Worm (Caenorhabditis elegans) whole organism, L2 larva: ENCODE results near the gene pis-1.

Experiments used
- C34F6.9 ChIP-seq: fragments of 150-350 bp; optimal IDR thresholded peaks from 2 replicates; lab custom pipeline; 2014; ENCODE audit warnings: missing biosample characterization, missing genetic modification characterization
- F13H6.1 ChIP-seq: sonication (generic microtip); optimal IDR thresholded peaks from 2 replicates; lab custom pipeline; 2016; ENCODE audit warnings: missing genetic modification characterization, missing compliant biosample characterization
- R02D3.7 ChIP-seq: fragments of 150-350 bp; optimal IDR thresholded peaks from 2 replicates; lab custom pipeline; 2014; ENCODE audit warnings: missing biosample characterization, missing genetic modification characterization
- ZK546.5 ChIP-seq: sonication (generic microtip); optimal IDR thresholded peaks from 2 replicates; lab custom pipeline; 2017; ENCODE audit warnings: missing biosample characterization, missing genetic modification characterization
- alr-1 ChIP-seq: fragments of 150-350 bp; optimal IDR thresholded peaks from 2 replicates; lab custom pipeline; 2014; ENCODE audit warnings: missing biosample characterization, missing genetic modification characterization
- aly-2 ChIP-seq: fragments of 150-350 bp; optimal IDR thresholded peaks from 2 replicates; lab custom pipeline; 2014; ENCODE audit warnings: missing biosample characterization, missing genetic modification characterization
- ama-1 ChIP-seq: fragments of 150-350 bp; optimal IDR thresholded peaks from 2 replicates; lab custom pipeline; 2018; ENCODE audit warnings: inconsistent platforms
- blmp-1 ChIP-seq: sonication (generic microtip); optimal IDR thresholded peaks from 2 replicates; lab custom pipeline; 2017; ENCODE audit warnings: missing genetic modification characterization, mild to moderate bottlenecking, missing compliant biosample characterization, antibody characterized with exemption, moderate library complexity; ENCODE audit not compliant: insufficient read depth
- ceh-16 ChIP-seq: fragments of 150-350 bp; optimal IDR thresholded peaks from 2 replicates; lab custom pipeline; 2014; ENCODE audit warnings: missing biosample characterization, missing genetic modification characterization
- ceh-82 ChIP-seq: fragments of 150-350 bp; optimal IDR thresholded peaks from 2 replicates; lab custom pipeline; 2014; ENCODE audit warnings: missing biosample characterization, missing genetic modification characterization
- crh-2 ChIP-seq: sonication (generic microtip); optimal IDR thresholded peaks from 2 replicates; lab custom pipeline; 2017; ENCODE audit warnings: missing biosample characterization, missing genetic modification characterization
- dmd-4 ChIP-seq: sonication (generic microtip); optimal IDR thresholded peaks from 2 replicates; lab custom pipeline; 2017; ENCODE audit warnings: missing biosample characterization, missing genetic modification characterization
- elt-1 ChIP-seq: fragments of 150-350 bp; optimal IDR thresholded peaks from 2 replicates; lab custom pipeline; 2014; ENCODE audit warnings: missing biosample characterization, missing genetic modification characterization
- elt-3 ChIP-seq: sonication (generic microtip); optimal IDR thresholded peaks from 2 replicates; lab custom pipeline; 2017; ENCODE audit warnings: missing biosample characterization, missing genetic modification characterization
- fos-1 ChIP-seq: fragments of 150-350 bp; optimal IDR thresholded peaks from 2 replicates; lab custom pipeline; 2014; ENCODE audit warnings: missing biosample characterization, missing genetic modification characterization
- gmeb-1 ChIP-seq: fragments of 150-350 bp; optimal IDR thresholded peaks from 2 replicates; lab custom pipeline; 2014; ENCODE audit warnings: missing biosample characterization, missing genetic modification characterization
- lin-13 ChIP-seq: fragments of 150-350 bp; optimal IDR thresholded peaks from 2 replicates; lab custom pipeline; 2014; ENCODE audit warnings: missing biosample characterization, missing genetic modification reagents, missing genetic modification characterization
- lin-39 ChIP-seq: fragments of 150-350 bp; optimal IDR thresholded peaks from 2 replicates; lab custom pipeline; 2014; ENCODE audit warnings: missing biosample characterization, missing genetic modification reagents, missing genetic modification characterization
- lsy-2 ChIP-seq, 2 experiments: fragments of 150-350 bp in 1 of 2; sonication (generic microtip) in 1 of 2; optimal IDR thresholded peaks; 2 replicates each; lab custom pipeline; 2014 to 2017; ENCODE audit warnings: missing biosample characterization in 2 of 2, missing genetic modification characterization in 2 of 2
- mab-5 ChIP-seq: fragments of 150-350 bp; optimal IDR thresholded peaks from 2 replicates; lab custom pipeline; 2014; ENCODE audit warnings: missing biosample characterization, missing genetic modification characterization
- mdl-1 ChIP-seq, 2 experiments: fragments of 150-350 bp in 1 of 2; sonication (generic microtip) in 1 of 2; optimal IDR thresholded peaks; 2 replicates each; lab custom pipeline; 2017; ENCODE audit warnings: missing biosample characterization in 2 of 2, missing genetic modification characterization in 2 of 2
- nhr-10 ChIP-seq: sonication (generic microtip); optimal IDR thresholded peaks from 2 replicates; lab custom pipeline; 2017; ENCODE audit warnings: missing biosample characterization, missing genetic modification characterization
- nhr-11 ChIP-seq: fragments of 150-350 bp; optimal IDR thresholded peaks from 2 replicates; lab custom pipeline; 2014; ENCODE audit warnings: missing biosample characterization, missing genetic modification characterization
- nhr-129 ChIP-seq: fragments of 150-350 bp; optimal IDR thresholded peaks from 2 replicates; lab custom pipeline; 2014; ENCODE audit warnings: missing biosample characterization, missing genetic modification characterization
- nhr-21 ChIP-seq: fragments of 150-350 bp; optimal IDR thresholded peaks from 2 replicates; lab custom pipeline; 2014; ENCODE audit warnings: missing biosample characterization, missing genetic modification characterization
- nhr-23 ChIP-seq: fragments of 150-350 bp; optimal IDR thresholded peaks from 2 replicates; lab custom pipeline; 2014; ENCODE audit warnings: missing biosample characterization, missing genetic modification reagents, missing genetic modification characterization
- nhr-25 ChIP-seq: fragments of 150-350 bp; sonication (generic microtip); optimal IDR thresholded peaks from 3 replicates; lab custom pipeline; 2014; ENCODE audit warnings: missing biosample characterization, missing genetic modification characterization
- nhr-6 ChIP-seq: fragments of 150-350 bp; optimal IDR thresholded peaks from 2 replicates; lab custom pipeline; 2014; ENCODE audit warnings: missing biosample characterization, missing genetic modification characterization
- peb-1 ChIP-seq: fragments of 150-350 bp; optimal IDR thresholded peaks from 2 replicates; lab custom pipeline; 2014; ENCODE audit warnings: missing biosample characterization, missing genetic modification characterization
- sem-4 ChIP-seq: fragments of 150-350 bp; optimal IDR thresholded peaks from 2 replicates; lab custom pipeline; 2014; ENCODE audit warnings: missing biosample characterization, missing genetic modification reagents, missing genetic modification characterization
- sma-3 ChIP-seq: sonication (generic microtip); optimal IDR thresholded peaks from 2 replicates; lab custom pipeline; 2016; ENCODE audit warnings: missing genetic modification reagents, missing genetic modification characterization, missing compliant biosample characterization
- sma-9 ChIP-seq, 2 experiments: fragments of 150-350 bp in 1 of 2; sonication (generic microtip) in 1 of 2; optimal IDR thresholded peaks; 2 replicates each; lab custom pipeline; 2014 to 2016; ENCODE audit warnings: missing genetic modification characterization in 2 of 2, mild to moderate bottlenecking in 1 of 2, missing biosample characterization in 1 of 2, missing compliant biosample characterization in 1 of 2, missing genetic modification reagents in 1 of 2, moderate library complexity in 1 of 2
- unc-39 ChIP-seq: fragments of 150-350 bp; optimal IDR thresholded peaks from 2 replicates; lab custom pipeline; 2014; ENCODE audit warnings: missing biosample characterization, missing genetic modification characterization
- unc-55 ChIP-seq: fragments of 150-350 bp; sonication (generic microtip); optimal IDR thresholded peaks from 3 replicates; lab custom pipeline; 2014; ENCODE audit warnings: missing biosample characterization, missing genetic modification reagents, missing genetic modification characterization
- zag-1 ChIP-seq: fragments of 150-350 bp; optimal IDR thresholded peaks from 2 replicates; lab custom pipeline; 2014; ENCODE audit warnings: missing biosample characterization, missing genetic modification characterization
- ztf-1 ChIP-seq: fragments of 200-800 bp; sonication (Bioruptor generic); conservative IDR thresholded peaks from 2 replicates; pipeline ENCODE4 v1.3.6; 2022; ENCODE audit warnings: missing genetic modification characterization, missing compliant biosample characterization

The pis-1 gene

DNA sequence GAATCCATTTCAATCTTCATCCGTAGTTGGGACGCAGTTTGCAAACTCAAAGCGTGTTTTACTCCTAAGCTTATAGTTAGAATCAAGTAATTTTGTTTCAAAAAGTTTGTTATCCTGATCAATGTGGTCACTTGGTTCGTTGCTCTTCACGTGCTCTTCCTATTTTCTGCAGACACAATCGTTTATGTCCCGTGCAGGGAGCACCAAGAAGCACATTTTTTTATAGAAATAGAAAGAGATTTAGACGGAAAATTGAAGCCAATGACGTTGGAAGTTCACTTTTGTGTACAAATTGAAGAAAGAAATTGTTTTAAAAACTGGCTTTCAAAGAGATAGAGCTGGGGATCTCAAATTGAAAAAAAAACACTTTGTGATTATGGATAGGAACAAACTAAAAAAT, 34.6 kb downstream of the pis-1 start:
- TF ChIP-seq nhr-25 (no peak), crh-2 (tag; lab: Kevin White, UChicago) (peak; percentile 19), zag-1 (tag; lab: Kevin White, UChicago) (no peak), ceh-16 (tag; lab: Kevin White, UChicago) (no peak), nhr-129 (peak; percentile 3), blmp-1 (tag; lab: Kevin White, UChicago) (no peak), nhr-23 (tag; lab: Kevin White, UChicago) (no peak), F13H6.1 (tag; lab: Kevin White, UChicago) (peak; percentile 2), sma-9 (GFP tag; optimal IDR thresholded peaks at IDR 0.05; lab: Kevin White, UChicago) (no peak), sma-9 (tag; optimal IDR thresholded peaks at IDR 0.05; lab: Kevin White, UChicago) (no peak), unc-55 (GFP tag; lab: Kevin White, UChicago) (no peak), peb-1 (tag; lab: Kevin White, UChicago) (no peak)
- TF ChIP-seq, all 48 proteins: peak for 3

DNA sequence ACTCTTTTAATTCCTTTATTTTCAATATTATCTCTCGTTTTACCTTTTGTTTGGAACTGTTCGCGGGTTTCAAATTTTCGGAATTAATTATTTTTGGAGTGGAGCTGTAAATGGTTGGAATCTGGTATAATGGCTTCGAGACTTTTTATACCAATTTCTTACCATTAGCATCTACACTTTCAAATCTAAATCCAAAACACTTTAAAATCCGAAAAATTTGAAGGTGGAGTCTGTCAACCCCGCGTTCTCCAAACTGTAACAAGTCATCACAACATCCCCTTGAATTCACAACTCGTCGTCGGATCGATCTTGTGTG, 39.0 kb downstream of the pis-1 start, which contains the start of gene nhr-97:
nhr-97 (plus strand) TSS at position 217 of the 316 bp plus-strand sequence.
- TF ChIP-seq gmeb-1 (tag; lab: Kevin White, UChicago) (no peak), crh-2 (tag; lab: Kevin White, UChicago) (no peak), alr-1 (no peak), ama-1 (lab: Kevin White, UChicago) (no peak), unc-39 (tag; lab: Kevin White, UChicago) (no peak), ZK546.5 (no peak), elt-1 (tag; lab: Kevin White, UChicago) (no peak), nhr-25 (no peak), sem-4 (tag; lab: Kevin White, UChicago) (no peak)

DNA sequence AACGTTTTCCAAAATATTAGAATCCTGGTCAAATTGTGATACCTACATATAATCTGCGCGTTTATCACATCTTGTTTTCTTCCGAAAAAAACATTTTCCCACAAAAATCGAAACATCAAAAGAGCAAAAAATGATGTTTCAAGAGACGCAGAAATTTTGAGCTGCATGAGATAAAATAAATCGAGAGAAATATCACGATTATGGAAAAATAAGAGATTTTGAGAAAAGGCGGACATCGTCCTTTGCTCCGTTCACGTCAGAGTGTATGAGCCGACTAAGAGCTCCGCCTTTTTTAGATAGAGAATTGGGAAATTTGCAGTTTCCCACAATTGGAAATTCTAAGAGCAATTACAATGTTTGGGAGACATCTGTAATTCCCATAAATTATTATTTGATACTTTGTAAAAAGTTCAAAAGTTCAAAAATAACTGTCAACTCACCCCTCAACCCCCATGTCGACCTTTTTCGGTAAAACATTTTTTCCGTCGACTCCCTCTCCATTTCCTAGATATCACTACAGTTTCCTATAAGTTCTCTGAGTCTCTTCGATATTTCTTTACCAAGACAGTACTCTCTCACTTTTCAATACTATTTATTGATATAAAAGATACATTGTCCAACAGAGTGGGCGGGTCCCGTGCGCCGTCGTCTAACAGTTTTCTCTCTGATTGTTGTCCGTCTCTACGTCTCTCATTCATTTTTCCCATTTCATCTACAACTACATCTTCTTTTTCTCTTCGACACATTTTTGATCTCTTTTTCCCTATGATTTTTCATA, 39.6 kb downstream of the pis-1 start:
- no peak for TF ChIP-seq nhr-10 (tag; lab: Kevin White, UChicago)
- no peak for TF ChIP-seq lsy-2 (tag; optimal IDR thresholded peaks at IDR 0.05; lab: Kevin White, UChicago)
- TF ChIP-seq R02D3.7 (tag; lab: Kevin White, UChicago), result no peak
- peak; percentile 60 for TF ChIP-seq sma-3
- TF ChIP-seq elt-3, result no peak
- peak; percentile 27 for TF ChIP-seq F13H6.1 (tag; lab: Kevin White, UChicago)
- no peak for TF ChIP-seq elt-1 (tag; lab: Kevin White, UChicago)
- no peak for TF ChIP-seq ceh-82 (tag; lab: Kevin White, UChicago)
- TF ChIP-seq fos-1, result peak; percentile 73
- no peak for TF ChIP-seq C34F6.9 (tag; lab: Kevin White, UChicago)
- peak; percentile 55 for TF ChIP-seq gmeb-1 (tag; lab: Kevin White, UChicago)
- no peak for TF ChIP-seq dmd-4 (tag; lab: Kevin White, UChicago)
- TF ChIP-seq lin-13 (GFP tag; lab: Kevin White, UChicago), result no peak
- TF ChIP-seq nhr-25, result peak; percentile 69
- no peak for TF ChIP-seq sem-4 (tag; lab: Kevin White, UChicago)
- TF ChIP-seq aly-2, result no peak
- peak; percentile 59 for TF ChIP-seq sma-9 (GFP tag; optimal IDR thresholded peaks at IDR 0.05; lab: Kevin White, UChicago)
- no peak for TF ChIP-seq sma-9 (tag; optimal IDR thresholded peaks at IDR 0.05; lab: Kevin White, UChicago)
- no peak for TF ChIP-seq nhr-6 (tag; lab: Kevin White, UChicago)
- no peak for TF ChIP-seq nhr-11 (tag; lab: Kevin White, UChicago)
- TF ChIP-seq unc-39 (tag; lab: Kevin White, UChicago), result no peak
- no peak for TF ChIP-seq alr-1
- TF ChIP-seq blmp-1 (tag; lab: Kevin White, UChicago), result peak; percentile 51
- no peak for TF ChIP-seq mab-5 (tag; lab: Kevin White, UChicago)
- TF ChIP-seq nhr-129, result peak; percentile 1
- peak; percentile 62 for TF ChIP-seq crh-2 (tag; lab: Kevin White, UChicago)
- no peak for TF ChIP-seq mdl-1 (tag; optimal IDR thresholded peaks at IDR 0.05; lab: Kevin White, UChicago)
- TF ChIP-seq ztf-1 (GFP tag; lab: Robert Waterston, UW), result no peak
- peak; percentile 53 for TF ChIP-seq nhr-21

DNA sequence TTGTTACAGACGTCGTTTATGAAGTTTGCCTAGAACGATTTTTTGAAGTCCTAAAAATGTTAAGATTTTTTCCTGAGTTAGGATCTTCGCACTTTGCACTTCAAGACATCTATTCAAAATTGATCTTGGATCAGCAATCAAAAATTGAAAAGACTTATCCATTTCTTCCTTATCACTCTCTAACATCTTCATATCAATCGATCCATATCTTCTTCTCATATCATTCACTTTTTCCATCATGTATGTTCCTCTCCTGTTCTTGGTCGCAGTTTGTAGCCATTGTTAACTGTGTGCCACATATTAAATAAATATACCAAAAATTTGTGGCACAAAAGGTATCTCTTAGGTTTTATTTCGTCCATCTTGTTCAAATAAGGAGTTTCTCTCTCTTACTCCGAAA, 40.7 kb downstream of the pis-1 start:
- no peak for TF ChIP-seq lin-39 (tag; lab: Kevin White, UChicago)
- no peak for TF ChIP-seq fos-1
- no peak for TF ChIP-seq ceh-16 (tag; lab: Kevin White, UChicago)
- TF ChIP-seq nhr-129, result no peak
- no peak for TF ChIP-seq nhr-23 (tag; lab: Kevin White, UChicago)
- TF ChIP-seq nhr-10 (tag; lab: Kevin White, UChicago), result no peak
- TF ChIP-seq crh-2 (tag; lab: Kevin White, UChicago), result no peak
- TF ChIP-seq, all 48 proteins: peak for 0
